Fruit fly (Drosophila melanogaster) Kc167 (cell line): Measurements from ENCODE around the gene CG13002.

Source experiments
- Myc ChIP-seq: fragments of >200 bp; optimal IDR thresholded peaks from 2 replicates; lab custom pipeline; 2017; ENCODE audit warnings: missing external identifiers
- Sin3A ChIP-seq: fragments of >200 bp; optimal IDR thresholded peaks from 2 replicates; lab custom pipeline; 2018; ENCODE audit warnings: missing external identifiers
- h ChIP-seq: fragments of >200 bp; optimal IDR thresholded peaks from 3 replicates; lab custom pipeline; 2018; ENCODE audit warnings: missing external identifiers
- psq ChIP-seq: fragments of >200 bp; optimal IDR thresholded peaks from 2 replicates; lab custom pipeline; 2017; ENCODE audit warnings: missing external identifiers

DNA sequence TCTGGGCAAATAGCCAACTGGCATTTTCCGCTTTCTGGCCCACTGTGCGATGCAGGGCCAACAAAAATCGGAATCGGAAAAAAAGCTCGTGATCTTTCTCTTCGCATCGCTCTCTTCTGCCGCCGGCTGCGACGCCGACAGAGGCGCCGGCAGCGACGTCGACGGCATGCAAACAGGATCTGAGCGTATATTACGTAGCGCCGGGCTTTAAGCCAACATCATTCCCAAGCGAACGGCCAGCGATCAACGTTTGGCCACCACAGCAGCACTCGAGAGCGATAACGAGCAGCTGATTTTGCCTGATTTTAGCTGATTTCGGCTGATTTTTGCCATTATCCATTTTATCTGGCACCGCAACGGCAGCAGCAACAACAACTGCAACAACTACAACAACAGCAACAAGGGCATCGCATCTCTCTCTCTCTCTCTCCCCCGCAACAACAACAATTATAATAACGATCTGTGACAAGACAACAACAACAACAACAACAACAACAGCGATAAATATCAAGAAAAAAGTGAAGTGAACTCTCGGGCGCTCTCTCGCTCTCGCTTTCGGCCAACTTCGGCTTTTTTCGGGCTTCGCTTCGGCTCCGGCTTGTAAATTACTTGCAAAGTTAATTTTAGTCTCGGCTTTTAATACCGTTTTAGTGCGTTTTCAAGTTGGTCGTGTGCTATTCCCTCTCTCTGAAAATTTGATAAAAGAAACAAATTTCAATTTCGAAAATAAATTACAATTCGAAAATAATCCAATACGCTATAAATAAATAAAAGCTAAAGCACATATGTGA, 23.6 kb downstream of the CG13002 start, which contains the start of gene CG4928:
- no peak for TF ChIP-seq h (lab: Kevin White, UChicago)
- no peak for TF ChIP-seq Myc (lab: Kevin White, UChicago)
- no peak for TF ChIP-seq psq (lab: Kevin White, UChicago)
- no peak for TF ChIP-seq Sin3A (lab: Kevin White, UChicago)
